Fruit fly (Drosophila melanogaster) whole organism, wandering third instar larva: ENCODE data around the gene ATPsynD.

Experiments used
- Abd-B ChIP-seq: fragments of >200 bp; optimal IDR thresholded peaks from 2 replicates; lab custom pipeline; 2017; ENCODE audit warnings: missing biosample characterization, missing genetic modification characterization
- CG32264 ChIP-seq: fragments of 200-800 bp; sonication (Bioruptor generic); optimal IDR thresholded peaks from 2 replicates; lab custom pipeline; 2016; ENCODE audit warnings: missing biosample characterization, missing genetic modification characterization
- CG9705 ChIP-seq: fragments of 200-800 bp; sonication (Bioruptor generic); optimal IDR thresholded peaks from 2 replicates; lab custom pipeline; 2018; ENCODE audit warnings: missing biosample characterization, mild to moderate bottlenecking, missing genetic modification characterization
- CrebA ChIP-seq: fragments of 200-800 bp; sonication (Bioruptor generic); optimal IDR thresholded peaks from 2 replicates; lab custom pipeline; 2016; ENCODE audit warnings: missing biosample characterization, mild to moderate bottlenecking, missing genetic modification characterization, borderline replicate concordance
- Dfd ChIP-seq: fragments of >200 bp; optimal IDR thresholded peaks from 2 replicates; lab custom pipeline; 2017; ENCODE audit warnings: missing biosample characterization, missing genetic modification characterization
- Dif ChIP-seq: fragments of 200-275, 200-300 bp; sonication (Bioruptor generic); optimal IDR thresholded peaks from 2 replicates; lab custom pipeline; 2018; ENCODE audit warnings: missing biosample characterization, missing genetic modification characterization; ENCODE audit not compliant: partially characterized antibody
- HLH106 ChIP-seq: fragments of 200-800 bp; optimal IDR thresholded peaks from 3 replicates; lab custom pipeline; 2019; ENCODE audit warnings: missing biosample characterization, mild to moderate bottlenecking, missing genetic modification characterization, moderate library complexity
- Hnf4 ChIP-seq: fragments of 200-800 bp; sonication (Bioruptor generic); optimal IDR thresholded peaks from 2 replicates; lab custom pipeline; 2016; ENCODE audit warnings: missing biosample characterization, mild to moderate bottlenecking, missing genetic modification characterization
- Hr78 ChIP-seq: fragments of >200 bp; optimal IDR thresholded peaks from 2 replicates; lab custom pipeline; 2017; ENCODE audit warnings: missing biosample characterization, missing genetic modification characterization
- Hr83 ChIP-seq: fragments of 200-300 bp; sonication (Bioruptor generic); optimal IDR thresholded peaks from 2 replicates; lab custom pipeline; 2016; ENCODE audit warnings: missing biosample characterization, mild to moderate bottlenecking, missing genetic modification characterization, moderate library complexity; ENCODE audit not compliant: poor library complexity, severe bottlenecking
- Jra ChIP-seq: sonication (Bioruptor generic); optimal IDR thresholded peaks from 2 replicates; lab custom pipeline; 2016; ENCODE audit warnings: missing biosample characterization, missing genetic modification characterization
- Mio ChIP-seq: sonication (Bioruptor generic); optimal IDR thresholded peaks from 2 replicates; lab custom pipeline; 2016; ENCODE audit warnings: missing biosample characterization, missing genetic modification characterization
- Myc ChIP-seq: fragments of >200 bp; optimal IDR thresholded peaks from 2 replicates; lab custom pipeline; 2017
- OdsH ChIP-seq: fragments of 200-800 bp; sonication (Bioruptor generic); optimal IDR thresholded peaks from 2 replicates; lab custom pipeline; 2016; ENCODE audit warnings: missing biosample characterization, mild to moderate bottlenecking, missing genetic modification characterization
- Rel ChIP-seq, 2 experiments: fragments of 200-800 bp; sonication (Bioruptor generic) in 1 of 2; optimal IDR thresholded peaks; 2 replicates in 1 of 2; 3 replicates in 1 of 2; lab custom pipeline; 2016 to 2019; ENCODE audit warnings: mild to moderate bottlenecking in 2 of 2, missing biosample characterization in 2 of 2, missing genetic modification characterization in 2 of 2, moderate library complexity in 1 of 2
- Sp1 ChIP-seq: fragments of 200-800 bp; sonication (Bioruptor generic); optimal IDR thresholded peaks from 3 replicates; lab custom pipeline; 2019; ENCODE audit warnings: missing biosample characterization, mild to moderate bottlenecking, missing genetic modification characterization, moderate library complexity
- Vsx2 ChIP-seq: fragments of 200-300, 225-300 bp; sonication (Bioruptor generic); optimal IDR thresholded peaks from 2 replicates; lab custom pipeline; 2018; ENCODE audit warnings: missing biosample characterization, missing genetic modification characterization; ENCODE audit not compliant: partially characterized antibody
- br ChIP-seq: fragments of 200-800 bp; sonication (Bioruptor generic); optimal IDR thresholded peaks from 2 replicates; lab custom pipeline; 2016; ENCODE audit warnings: missing biosample characterization, missing genetic modification characterization
- brk ChIP-seq: fragments of 200-800 bp; sonication (Bioruptor generic); optimal IDR thresholded peaks from 2 replicates; lab custom pipeline; 2016; ENCODE audit warnings: missing biosample characterization, mild to moderate bottlenecking, missing genetic modification characterization
- dl ChIP-seq, 2 experiments: fragments of 175-275, 200-275 bp in 1 of 2; fragments of 200-275 bp in 1 of 2; sonication (Bioruptor generic); optimal IDR thresholded peaks; lab custom pipeline; 2018; ENCODE audit warnings: mild to moderate bottlenecking in 2 of 2, missing biosample characterization in 2 of 2, missing genetic modification characterization in 2 of 2, moderate library complexity in 2 of 2; ENCODE audit not compliant: partially characterized antibody in 2 of 2, insufficient read depth in 1 of 2
- dmrt93B ChIP-seq: fragments of 200-800 bp; sonication (Bioruptor generic); optimal IDR thresholded peaks from 2 replicates; lab custom pipeline; 2018; ENCODE audit warnings: missing biosample characterization, mild to moderate bottlenecking, missing genetic modification characterization
- dsf ChIP-seq: sonication (Bioruptor generic); optimal IDR thresholded peaks from 2 replicates; lab custom pipeline; 2016; ENCODE audit warnings: missing biosample characterization, missing genetic modification characterization, borderline replicate concordance
- ey ChIP-seq: fragments of 200-800 bp; sonication (Bioruptor generic); optimal IDR thresholded peaks from 2 replicates; lab custom pipeline; 2016; ENCODE audit warnings: missing biosample characterization, missing genetic modification characterization
- foxo ChIP-seq, 2 experiments: fragments of 200-800 bp; sonication (Bioruptor generic); optimal IDR thresholded peaks; 2 replicates in 1 of 2; 3 replicates in 1 of 2; lab custom pipeline; 2016 to 2017; ENCODE audit warnings: missing biosample characterization in 2 of 2, missing genetic modification characterization in 2 of 2
- fru ChIP-seq: fragments of 200-800 bp; sonication (Bioruptor generic); optimal IDR thresholded peaks from 3 replicates; lab custom pipeline; 2016; ENCODE audit warnings: missing biosample characterization, mild to moderate bottlenecking, missing genetic modification characterization
- h ChIP-seq: fragments of 200-800 bp; sonication (Bioruptor generic); optimal IDR thresholded peaks from 3 replicates; lab custom pipeline; 2016; ENCODE audit warnings: missing biosample characterization, mild to moderate bottlenecking, missing genetic modification characterization
- jim ChIP-seq: fragments of 175-275, 200-325 bp; sonication (Bioruptor generic); optimal IDR thresholded peaks from 2 replicates; lab custom pipeline; 2016; ENCODE audit warnings: missing biosample characterization, mild to moderate bottlenecking, missing genetic modification characterization
- pan ChIP-seq: fragments of >200 bp; optimal IDR thresholded peaks from 2 replicates; lab custom pipeline; 2017
- psq ChIP-seq: fragments of 200-800 bp; sonication (Bioruptor generic); optimal IDR thresholded peaks from 3 replicates; lab custom pipeline; 2017; ENCODE audit warnings: missing biosample characterization, mild to moderate bottlenecking, missing genetic modification characterization, moderate library complexity
- rgr ChIP-seq: fragments of 200-800 bp; sonication (Bioruptor generic); optimal IDR thresholded peaks from 3 replicates; lab custom pipeline; 2016; ENCODE audit warnings: missing biosample characterization, mild to moderate bottlenecking, missing genetic modification characterization
- sage ChIP-seq: fragments of 200-800 bp; sonication (Bioruptor generic); optimal IDR thresholded peaks from 2 replicates; lab custom pipeline; 2016; ENCODE audit warnings: missing biosample characterization, mild to moderate bottlenecking, missing genetic modification characterization
- sv ChIP-seq: fragments of 200-800 bp; sonication (Bioruptor generic); optimal IDR thresholded peaks from 3 replicates; lab custom pipeline; 2016; ENCODE audit warnings: missing biosample characterization, missing genetic modification characterization
- tai ChIP-seq: sonication (Bioruptor generic); optimal IDR thresholded peaks from 2 replicates; lab custom pipeline; 2016; ENCODE audit warnings: missing biosample characterization, missing genetic modification characterization
- woc ChIP-seq: sonication (Bioruptor generic); optimal IDR thresholded peaks from 2 replicates; lab custom pipeline; 2016; ENCODE audit warnings: missing biosample characterization, mild to moderate bottlenecking, missing genetic modification characterization

ATPsynD gene

dm6 chr3R:19092367-19093126 lies 2.3 kb upstream of the ATPsynD start:
- TF ChIP-seq fru (GFP tag; lab: Kevin White, UChicago) (no peak), sage (GFP tag; lab: Kevin White, UChicago) (no peak), Myc (no peak), Jra (no peak), jim (GFP tag; lab: Kevin White, UChicago) (no peak), dmrt93B (GFP tag; lab: Kevin White, UChicago) (no peak), Rel (GFP tag; optimal IDR thresholded peaks at IDR 0.05; lab: Kevin White, UChicago) (no peak), Rel (tag; optimal IDR thresholded peaks at IDR 0.05; lab: Kevin White, UChicago) (no peak), ey (GFP tag; lab: Kevin White, UChicago) (no peak), CG9705 (no peak), foxo (GFP tag; optimal IDR thresholded peaks at IDR 0.05; lab: Kevin White, UChicago) (no peak), CG32264 (no peak), Sp1 (no peak), pan (lab: Kevin White, UChicago) (no peak), Hnf4 (GFP tag; lab: Kevin White, UChicago) (no peak), Dfd (GFP tag; lab: Kevin White, UChicago) (no peak), Dif (GFP tag; lab: Kevin White, UChicago) (no peak), CrebA (GFP tag; lab: Kevin White, UChicago) (no peak)

DNA sequence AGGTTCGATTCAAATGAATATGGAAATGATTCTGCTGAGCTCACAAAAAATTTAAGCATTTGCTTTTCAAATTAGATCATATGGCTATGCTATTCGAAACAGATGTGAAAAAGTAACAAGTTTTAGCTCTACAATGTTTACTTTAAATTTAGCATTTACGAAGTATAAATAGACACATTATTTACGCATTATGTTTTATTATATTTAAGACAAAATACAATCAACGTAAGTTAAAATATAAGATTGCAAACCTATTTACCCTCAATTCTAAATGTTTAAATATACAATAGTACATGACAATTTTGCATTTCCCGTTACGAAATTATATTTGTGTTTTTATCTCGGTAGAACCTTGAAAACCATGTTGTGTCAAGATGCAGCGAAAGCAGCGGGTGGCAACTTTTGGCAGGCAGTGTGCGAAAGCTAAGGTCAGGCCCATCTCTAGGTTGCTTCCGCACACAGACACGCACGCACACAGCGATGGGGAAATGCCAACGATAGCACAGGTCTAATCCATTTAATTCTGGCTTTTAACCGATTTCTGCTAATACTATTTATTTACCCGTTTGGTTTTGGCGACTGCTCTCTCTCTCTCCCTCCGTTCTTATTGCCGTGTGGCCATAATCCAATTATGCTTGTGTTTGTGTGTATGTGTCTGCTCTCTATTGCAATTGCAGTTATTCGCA lies 1.5 kb upstream of the ATPsynD start:
- TF ChIP-seq rgr (GFP tag; lab: Kevin White, UChicago) (peak; percentile 25), CrebA (GFP tag; lab: Kevin White, UChicago) (no peak), dmrt93B (GFP tag; lab: Kevin White, UChicago) (no peak), CG9705 (no peak), sage (GFP tag; lab: Kevin White, UChicago) (no peak), HLH106 (tag; lab: Kevin White, UChicago) (no peak), psq (GFP tag; lab: Kevin White, UChicago) (peak; percentile 13), Hr83 (GFP tag; lab: Kevin White, UChicago) (no peak), foxo (GFP tag; optimal IDR thresholded peaks at IDR 0.05; lab: Kevin White, UChicago) (peak in 1 of 2 experiments; percentile 41), Vsx2 (GFP tag; lab: Kevin White, UChicago) (no peak), Mio (GFP tag; lab: Kevin White, UChicago) (no peak), woc (no peak), OdsH (GFP tag; lab: Kevin White, UChicago) (no peak), sv (no peak), ey (GFP tag; lab: Kevin White, UChicago) (peak; percentile 26), Hr78 (GFP tag; lab: Kevin White, UChicago) (no peak), Abd-B (GFP tag; lab: Kevin White, UChicago) (no peak), dsf (GFP tag; lab: Kevin White, UChicago) (no peak), fru (GFP tag; lab: Kevin White, UChicago) (peak; percentile 29), dl (GFP tag; optimal IDR thresholded peaks at IDR 0.05; lab: Kevin White, UChicago; ENCODE audit: insufficient read depth in 1 of 2, partially characterized antibody in 2 of 2) (no peak), jim (GFP tag; lab: Kevin White, UChicago) (no peak), tai (GFP tag; lab: Kevin White, UChicago) (peak; percentile 37), Dfd (GFP tag; lab: Kevin White, UChicago) (no peak), brk (GFP tag; lab: Kevin White, UChicago) (no peak), Rel (GFP tag; optimal IDR thresholded peaks at IDR 0.05; lab: Kevin White, UChicago) (no peak), Rel (tag; optimal IDR thresholded peaks at IDR 0.05; lab: Kevin White, UChicago) (no peak), h (GFP tag; lab: Kevin White, UChicago) (peak; percentile 8), br (GFP tag; lab: Kevin White, UChicago) (peak; percentile 16), Myc (no peak), Hnf4 (GFP tag; lab: Kevin White, UChicago) (peak; percentile 3), Jra (no peak)
